Worm (Caenorhabditis elegans) whole organism, young adult: Measurements from ENCODE around the gene F22D3.4.
A peak's percentile ranks its signal among the peaks of the same experiment; 100 is the strongest.

Experiments used
- B0019.2 ChIP-seq: fragments of 200-800 bp; sonication (Bioruptor generic); conservative IDR thresholded peaks from 2 replicates; pipeline ENCODE4 v1.3.6; 2022; ENCODE audit warnings: missing genetic modification reagents, missing genetic modification characterization, missing compliant biosample characterization
- B0336.3 ChIP-seq: fragments of 200-800 bp; sonication (Bioruptor generic); IDR thresholded peaks from 2 replicates; pipeline ENCODE4 v1.3.6; 2022; ENCODE audit warnings: missing genetic modification characterization, missing compliant biosample characterization
- C06A6.2 ChIP-seq: fragments of 200-800 bp; sonication (Bioruptor generic); conservative IDR thresholded peaks from 2 replicates; pipeline ENCODE4 v1.3.6; 2022; ENCODE audit warnings: missing genetic modification characterization, missing compliant biosample characterization
- F10E7.11 ChIP-seq: sonication (generic microtip); optimal IDR thresholded peaks from 2 replicates; lab custom pipeline; 2017; ENCODE audit warnings: mild to moderate bottlenecking, missing genetic modification characterization, moderate library complexity, missing compliant biosample characterization
- F23B12.7 ChIP-seq: sonication (generic microtip); optimal IDR thresholded peaks from 2 replicates; lab custom pipeline; 2017; ENCODE audit warnings: missing genetic modification characterization, mild to moderate bottlenecking, missing compliant biosample characterization, antibody characterized with exemption, moderate library complexity; ENCODE audit not compliant: insufficient read depth
- F33H1.4 ChIP-seq: fragments of 200-800 bp; sonication (Bioruptor generic); IDR thresholded peaks from 2 replicates; pipeline ENCODE4 v1.3.6; 2022; ENCODE audit warnings: missing genetic modification reagents, missing genetic modification characterization, missing compliant biosample characterization
- T26A5.8 ChIP-seq: sonication (generic microtip); optimal IDR thresholded peaks from 2 replicates; lab custom pipeline; 2016; ENCODE audit warnings: missing genetic modification characterization, missing compliant biosample characterization
- bed-2 ChIP-seq: fragments of 200-800 bp; sonication (Bioruptor generic); IDR thresholded peaks from 2 replicates; pipeline ENCODE4 v1.3.6; 2022; ENCODE audit warnings: missing genetic modification reagents, missing genetic modification characterization, missing compliant biosample characterization
- ceh-100 ChIP-seq: fragments of 200-800 bp; sonication (Bioruptor generic); IDR thresholded peaks from 2 replicates; pipeline ENCODE4 v1.3.6; 2022; ENCODE audit warnings: missing genetic modification reagents, missing genetic modification characterization, missing compliant biosample characterization
- ceh-91 ChIP-seq: fragments of 200-800 bp; sonication (Bioruptor generic); IDR thresholded peaks from 2 replicates; pipeline ENCODE4 v1.3.6; 2022; ENCODE audit warnings: missing genetic modification reagents, missing genetic modification characterization, missing compliant biosample characterization
- die-1 ChIP-seq: sonication (generic microtip); optimal IDR thresholded peaks from 2 replicates; lab custom pipeline; 2016; ENCODE audit warnings: missing genotype, mild to moderate bottlenecking, missing genetic modification characterization, missing compliant biosample characterization
- dox-1 ChIP-seq: fragments of 200-800 bp; sonication (Bioruptor generic); IDR thresholded peaks from 2 replicates; pipeline ENCODE4 v1.3.6; 2022; ENCODE audit warnings: missing genetic modification reagents, missing genetic modification characterization, missing compliant biosample characterization
- ekl-4 ChIP-seq: fragments of 200-800 bp; sonication (Bioruptor generic); IDR thresholded peaks from 2 replicates; pipeline ENCODE4 v1.3.6; 2022; ENCODE audit warnings: missing genetic modification reagents, missing genetic modification characterization, missing compliant biosample characterization
- ets-4 ChIP-seq: fragments of 200-800 bp; sonication (Bioruptor generic); optimal IDR thresholded peaks from 2 replicates; lab custom pipeline; 2018; ENCODE audit warnings: mild to moderate bottlenecking, missing genetic modification characterization, missing compliant biosample characterization
- hmg-1.2 ChIP-seq: fragments of 200-800 bp; sonication (Bioruptor generic); IDR thresholded peaks from 2 replicates; pipeline ENCODE4 v1.3.6; 2022; ENCODE audit warnings: missing genetic modification reagents, missing genetic modification characterization, missing compliant biosample characterization
- hrde-1 ChIP-seq: sonication (generic microtip); optimal IDR thresholded peaks from 2 replicates; lab custom pipeline; 2016; ENCODE audit warnings: missing genetic modification characterization, mild to moderate bottlenecking, missing compliant biosample characterization, moderate library complexity, missing genotype, missing genetic modification reagents, borderline replicate concordance
- lin-54 ChIP-seq: fragments of 200-800 bp; sonication (Bioruptor generic); optimal IDR thresholded peaks from 2 replicates; lab custom pipeline; 2018; ENCODE audit warnings: mild to moderate bottlenecking, missing genetic modification characterization, missing compliant biosample characterization
- madf-6 ChIP-seq: fragments of 200-800 bp; sonication (Bioruptor generic); IDR thresholded peaks from 2 replicates; pipeline ENCODE4 v1.3.6; 2022; ENCODE audit warnings: missing genetic modification reagents, missing genetic modification characterization, missing compliant biosample characterization
- mcd-1 ChIP-seq: fragments of 200-800 bp; sonication (Bioruptor generic); IDR thresholded peaks from 2 replicates; pipeline ENCODE4 v1.3.6; 2022; ENCODE audit warnings: missing genetic modification reagents, missing genetic modification characterization, missing compliant biosample characterization
- nhr-80 ChIP-seq: sonication (generic microtip); optimal IDR thresholded peaks from 2 replicates; lab custom pipeline; 2016; ENCODE audit warnings: missing genetic modification characterization, missing compliant biosample characterization
- nhr-90 ChIP-seq: sonication (generic microtip); optimal IDR thresholded peaks from 2 replicates; lab custom pipeline; 2016; ENCODE audit warnings: missing genotype, mild to moderate bottlenecking, missing genetic modification characterization, missing compliant biosample characterization
- pbrm-1 ChIP-seq: fragments of 200-800 bp; sonication (Bioruptor generic); IDR thresholded peaks from 2 replicates; pipeline ENCODE4 v1.3.6; 2022; ENCODE audit warnings: missing genetic modification reagents, missing genetic modification characterization, missing compliant biosample characterization
- rpc-1 ChIP-seq, 2 experiments: fragments of 150-350 bp in 1 of 2; sonication (generic microtip) in 1 of 2; optimal IDR thresholded peaks; 2 replicates each; lab custom pipeline; 2014 to 2018; ENCODE audit warnings: missing biosample characterization in 1 of 2, missing genetic modification characterization in 1 of 2, missing genetic modification reagents in 1 of 2, missing genotype in 1 of 2
- snpc-1.1 ChIP-seq: sonication (generic microtip); optimal IDR thresholded peaks from 2 replicates; lab custom pipeline; 2017; ENCODE audit warnings: missing genetic modification characterization, mild to moderate bottlenecking, missing compliant biosample characterization, antibody characterized with exemption, moderate library complexity, missing genotype, missing genetic modification reagents; ENCODE audit not compliant: insufficient read depth
- snpc-3.4 ChIP-seq: sonication (generic microtip); optimal IDR thresholded peaks from 2 replicates; lab custom pipeline; 2017; ENCODE audit warnings: missing genetic modification characterization, mild to moderate bottlenecking, missing compliant biosample characterization, antibody characterized with exemption, moderate library complexity, missing genotype, missing genetic modification reagents
- tlf-1 ChIP-seq: fragments of 200-800 bp; sonication (Bioruptor generic); optimal IDR thresholded peaks from 2 replicates; lab custom pipeline; 2018; ENCODE audit warnings: mild to moderate bottlenecking, missing genetic modification characterization, missing compliant biosample characterization
- xnd-1 ChIP-seq: sonication (generic microtip); optimal IDR thresholded peaks from 2 replicates; lab custom pipeline; 2016; ENCODE audit warnings: missing genotype, missing genetic modification reagents, missing genetic modification characterization, missing compliant biosample characterization

F22D3.4 gene

ce11 chrII:6888211-6888610 lies 39.2 kb downstream of the F22D3.4 start (continued):
- peak; percentile 53; the same call in 1 of the 2 replicates for TF ChIP-seq B0336.3 (GFP tag; lab: Robert Waterston, UW)
- no peak for TF ChIP-seq dox-1 (GFP tag; lab: Robert Waterston, UW)
- TF ChIP-seq ceh-100: no peak
- TF ChIP-seq ekl-4 (GFP tag; lab: Robert Waterston, UW): 0 out of 2 replicates have a peak, but pooled peaks have one; percentile 30
- 0 out of 2 replicates have a peak, but pooled peaks have one; percentile 21 for TF ChIP-seq B0019.2
- no peak for TF ChIP-seq rpc-1 (optimal IDR thresholded peaks at IDR 0.05; lab: Kevin White, UChicago)
- no peak for TF ChIP-seq rpc-1 (tag; optimal IDR thresholded peaks at IDR 0.05; lab: Kevin White, UChicago)
- TF ChIP-seq F23B12.7 (tag; lab: Kevin White, UChicago): no peak
- TF ChIP-seq tlf-1 (GFP tag; lab: Kevin White, UChicago): peak; percentile 73
- TF ChIP-seq T26A5.8 (tag; lab: Kevin White, UChicago): no peak

ce11 chrII:6887319-6888005 lies 39.9 kb downstream of the F22D3.4 start, which contains the start of gene pmp-2:
pmp-2 (minus strand) TSS chrII:6887805.
- TF ChIP-seq mcd-1 (no peak), hmg-1.2 (GFP tag; lab: Robert Waterston, UW) (peak; percentile 27; the same call in 1 of the 2 replicates)
- TF ChIP-seq, all 124 proteins: peak for 1

- TF ChIP-seq nhr-80 (tag; lab: Kevin White, UChicago): peak; percentile 18
- TF ChIP-seq C06A6.2 (GFP tag; lab: Robert Waterston, UW): no peak
- TF ChIP-seq ceh-91 (GFP tag; lab: Robert Waterston, UW): no peak
- no peak for TF ChIP-seq F33H1.4 (GFP tag; lab: Robert Waterston, UW)
Measured at ce11 chrII:6884568-6884967, 42.8 kb downstream of the F22D3.4 start.

DNA sequence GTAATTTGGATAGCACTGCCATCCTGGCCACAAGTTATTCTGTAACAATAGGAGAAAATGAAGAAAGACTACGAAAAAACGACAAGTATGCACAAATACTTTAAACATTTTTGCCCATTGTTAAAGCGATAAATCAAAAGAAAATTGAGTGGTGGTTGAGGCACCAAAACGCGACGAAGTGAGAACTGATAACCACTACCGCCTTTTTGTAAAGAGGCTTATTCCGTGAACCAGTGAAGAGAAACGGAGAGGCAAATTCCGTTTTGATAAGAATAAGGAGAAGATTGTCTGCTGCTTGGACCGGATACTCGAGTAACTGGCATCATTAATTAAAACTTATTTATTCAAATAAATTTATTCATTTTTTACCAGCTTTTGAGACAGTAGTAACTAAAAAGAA lies 43.7 kb downstream of the F22D3.4 start, which contains the start of gene pmp-1:
pmp-1 (minus strand) TSS at position 39 of the 400 bp plus-strand sequence.
- TF ChIP-seq lin-54 (GFP tag; lab: Kevin White, UChicago) (no peak), nhr-80 (tag; lab: Kevin White, UChicago) (peak; percentile 78), ets-4 (GFP tag; lab: Kevin White, UChicago) (peak; percentile 51), T26A5.8 (tag; lab: Kevin White, UChicago) (no peak), die-1 (tag; lab: Kevin White, UChicago) (no peak)

DNA sequence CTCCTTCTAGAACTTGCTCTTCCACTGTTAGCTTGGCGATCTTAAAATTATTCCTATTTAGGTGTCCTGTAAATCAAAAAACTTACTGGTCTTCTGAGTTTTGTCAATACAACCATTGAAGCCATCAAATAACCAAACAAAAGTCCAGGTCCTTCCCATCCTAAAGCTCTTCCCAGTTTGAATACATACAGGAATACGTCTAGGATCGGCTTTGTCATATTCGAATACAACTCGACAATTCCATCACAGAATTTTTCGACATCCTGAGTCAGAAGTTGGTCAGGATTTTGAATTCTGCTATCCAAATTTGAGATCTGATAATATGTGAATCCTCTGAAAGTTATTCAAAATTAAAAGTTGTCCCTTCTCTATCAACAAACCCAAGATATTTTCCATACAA lies 45.1 kb downstream of the F22D3.4 start:
- TF ChIP-seq snpc-1.1 (tag; lab: Kevin White, UChicago): no peak

DNA sequence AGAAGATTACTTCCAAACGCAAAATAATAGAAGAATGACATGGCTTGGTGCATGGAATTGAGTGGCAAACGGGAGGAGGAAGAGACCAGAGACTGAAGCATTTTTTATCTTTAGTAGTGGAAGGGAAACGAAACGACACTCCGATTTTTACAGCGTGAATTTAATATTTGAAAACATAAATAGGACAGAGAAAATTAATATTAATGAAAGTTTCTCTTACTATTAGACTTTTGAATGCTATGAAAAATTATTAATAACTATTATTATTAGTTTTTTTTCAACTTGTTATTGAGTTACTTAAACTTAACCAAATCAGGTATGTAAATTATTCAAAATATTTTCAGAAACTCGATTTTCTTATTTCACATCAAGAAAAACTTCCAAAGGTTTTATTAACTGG lies 47.3 kb downstream of the F22D3.4 start, which contains the start of gene C44B7.7:
C44B7.7 (minus strand) TSS at position 101 of the 400 bp plus-strand sequence.
- TF ChIP-seq nhr-80 (tag; lab: Kevin White, UChicago) (peak; percentile 5), madf-6 (GFP tag; lab: Robert Waterston, UW) (no peak)

- TF ChIP-seq ekl-4 (GFP tag; lab: Robert Waterston, UW) (no peak), xnd-1 (no peak)
Measured at ce11 chrII:6877881-6878280, 49.5 kb downstream of the F22D3.4 start.

- TF ChIP-seq bed-2 (GFP tag; lab: Robert Waterston, UW) (no peak), hrde-1 (tag; lab: Kevin White, UChicago) (no peak), F10E7.11 (no peak), nhr-90 (tag; lab: Kevin White, UChicago) (no peak), pbrm-1 (no peak), snpc-3.4 (tag; lab: Kevin White, UChicago) (no peak)
Measured at ce11 chrII:6876957-6877356, 50.4 kb downstream of the F22D3.4 start, which contains the start of gene slc-36.5. slc-36.5 (minus strand) TSS chrII:6877057.
